Worm (Caenorhabditis elegans) whole organism, late embryonic: ENCODE data around the gene daf-5.

Source experiments
- ama-1 ChIP-seq: fragments of 150-350 bp; optimal IDR thresholded peaks from 2 replicates; lab custom pipeline; 2014
- nfya-1 ChIP-seq: sonication (generic microtip); optimal IDR thresholded peaks from 2 replicates; lab custom pipeline; 2017; ENCODE audit warnings: missing genetic modification characterization, mild to moderate bottlenecking, missing compliant biosample characterization, antibody characterized with exemption, moderate library complexity
- pqm-1 ChIP-seq: sonication (generic microtip); optimal IDR thresholded peaks from 2 replicates; lab custom pipeline; 2016; ENCODE audit warnings: missing genetic modification characterization, missing compliant biosample characterization

DNA sequence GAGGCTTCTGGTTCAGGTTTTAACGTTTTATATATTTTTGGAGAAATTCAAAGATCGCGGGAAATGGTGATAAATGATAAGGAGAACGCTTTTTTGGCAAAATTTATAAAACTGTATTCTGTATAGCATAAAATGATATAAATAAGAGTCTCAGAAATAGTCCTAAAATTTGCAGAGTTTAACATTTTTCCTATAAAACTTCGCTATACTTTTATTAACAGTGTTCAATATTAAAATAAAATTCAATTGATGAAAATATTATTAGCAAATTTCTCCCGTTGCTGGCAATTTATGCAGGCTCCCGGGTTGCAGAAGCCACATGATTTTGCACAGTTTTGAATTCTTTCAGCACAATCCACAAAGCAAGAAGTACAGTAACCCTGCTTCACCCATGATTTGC is 53.1 kb downstream of the daf-5 start, which contains the start of gene F01D5.2:
- TF ChIP-seq nfya-1 (tag; lab: Kevin White, UChicago) (no peak), pqm-1 (tag; lab: Kevin White, UChicago) (no peak), ama-1 (no peak)
